Worm (Caenorhabditis elegans): Measurements from ENCODE around the gene Y14H12A.2.

The Y14H12A.2 gene

ce11 chrII:3954018-3954417 is 35.5 kb downstream of the Y14H12A.2 start:
- TF ChIP-seq bed-3 (GFP tag; optimal IDR thresholded peaks at IDR 0.05) = no peak
- no peak for TF ChIP-seq nhr-2 (tag; optimal IDR thresholded peaks at IDR 0.05)
- TF ChIP-seq lsy-2 (tag; optimal IDR thresholded peaks at IDR 0.05) = no peak
- no peak for TF ChIP-seq hlh-1 (tag; optimal IDR thresholded peaks at IDR 0.05)
- TF ChIP-seq ceh-39 (tag; optimal IDR thresholded peaks at IDR 0.05) = no peak
- TF ChIP-seq ceh-83 (GFP tag; optimal IDR thresholded peaks at IDR 0.05) = no peak
- no peak for TF ChIP-seq cnd-1 (tag; optimal IDR thresholded peaks at IDR 0.05)
- no peak for TF ChIP-seq nhr-237 (tag; optimal IDR thresholded peaks at IDR 0.05)
- no peak for TF ChIP-seq M03D4.4 (tag; optimal IDR thresholded peaks at IDR 0.05)
- TF ChIP-seq zip-8 (tag; optimal IDR thresholded peaks at IDR 0.05) = no peak
- no peak for TF ChIP-seq snpc-4 (tag; optimal IDR thresholded peaks at IDR 0.05)
- TF ChIP-seq elt-3 (tag; optimal IDR thresholded peaks at IDR 0.05) = no peak
- no peak for TF ChIP-seq lin-32 (GFP tag; optimal IDR thresholded peaks at IDR 0.05)
- no peak for TF ChIP-seq nhr-76 (tag; optimal IDR thresholded peaks at IDR 0.05)
- TF ChIP-seq elt-1 (tag; optimal IDR thresholded peaks at IDR 0.05; ENCODE audit: borderline replicate concordance, insufficient read depth) = no peak

ce11 chrII:3952967-3953366 is 36.5 kb downstream of the Y14H12A.2 start:
- TF ChIP-seq flh-1 (GFP tag; optimal IDR thresholded peaks at IDR 0.05) (no peak), ces-1 (GFP tag; optimal IDR thresholded peaks at IDR 0.05) (no peak), ceh-43 (GFP tag; optimal IDR thresholded peaks at IDR 0.05) (no peak), elt-3 (tag; optimal IDR thresholded peaks at IDR 0.05) (no peak), unc-39 (tag; optimal IDR thresholded peaks at IDR 0.05) (no peak), cnd-1 (tag; optimal IDR thresholded peaks at IDR 0.05) (no peak), mep-1 (tag; optimal IDR thresholded peaks at IDR 0.05) (no peak), mls-2 (tag; optimal IDR thresholded peaks at IDR 0.05) (no peak), hlh-1 (tag; optimal IDR thresholded peaks at IDR 0.05) (no peak), mab-5 (tag; optimal IDR thresholded peaks at IDR 0.05) (no peak), M03D4.4 (tag; optimal IDR thresholded peaks at IDR 0.05) (no peak)

ce11 chrII:3952368-3952767 is 37.1 kb downstream of the Y14H12A.2 start:
- TF ChIP-seq unc-39 (tag; optimal IDR thresholded peaks at IDR 0.05) = no peak
- no peak for TF ChIP-seq ceh-43 (GFP tag; optimal IDR thresholded peaks at IDR 0.05)
- no peak for TF ChIP-seq mep-1 (tag; optimal IDR thresholded peaks at IDR 0.05)
- TF ChIP-seq lsy-2 (tag; optimal IDR thresholded peaks at IDR 0.05) = no peak
- TF ChIP-seq nhr-12 (tag; optimal IDR thresholded peaks at IDR 0.05) = no peak

- no peak for TF ChIP-seq blmp-1 (tag; optimal IDR thresholded peaks at IDR 0.05)
- no peak for TF ChIP-seq hlh-1 (tag; optimal IDR thresholded peaks at IDR 0.05)
- no peak for TF ChIP-seq sem-2 (GFP tag; optimal IDR thresholded peaks at IDR 0.05)
- TF ChIP-seq nhr-237 (tag; optimal IDR thresholded peaks at IDR 0.05) = no peak
- TF ChIP-seq elt-3 (tag; optimal IDR thresholded peaks at IDR 0.05) = no peak
- TF ChIP-seq cnd-1 (tag; optimal IDR thresholded peaks at IDR 0.05) = no peak
- TF ChIP-seq lin-13 (tag; optimal IDR thresholded peaks at IDR 0.05) = no peak
- no peak for TF ChIP-seq unc-62 (GFP tag; optimal IDR thresholded peaks at IDR 0.05)
- TF ChIP-seq mab-5 (tag; optimal IDR thresholded peaks at IDR 0.05) = no peak
- no peak for TF ChIP-seq lsy-2 (tag; optimal IDR thresholded peaks at IDR 0.05)
- no peak for TF ChIP-seq snpc-4 (tag; optimal IDR thresholded peaks at IDR 0.05)
- no peak for TF ChIP-seq M03D4.4 (tag; optimal IDR thresholded peaks at IDR 0.05)
- TF ChIP-seq ceh-83 (GFP tag; optimal IDR thresholded peaks at IDR 0.05) = no peak
- no peak for TF ChIP-seq ztf-11 (tag; optimal IDR thresholded peaks at IDR 0.05)
- TF ChIP-seq nhr-28 (tag; optimal IDR thresholded peaks at IDR 0.05) = no peak
- no peak for TF ChIP-seq nhr-12 (tag; optimal IDR thresholded peaks at IDR 0.05)
- TF ChIP-seq unc-39 (tag; optimal IDR thresholded peaks at IDR 0.05) = no peak
- TF ChIP-seq nhr-2 (tag; optimal IDR thresholded peaks at IDR 0.05) = no peak
Measured at ce11 chrII:3951354-3951753, 38.1 kb downstream of the Y14H12A.2 start.

- TF ChIP-seq nhr-12 (tag; optimal IDR thresholded peaks at IDR 0.05) = no peak
- TF ChIP-seq mab-5 (tag; optimal IDR thresholded peaks at IDR 0.05) = no peak
- TF ChIP-seq ceh-43 (GFP tag; optimal IDR thresholded peaks at IDR 0.05) = no peak
- no peak for TF ChIP-seq pha-4 (tag; optimal IDR thresholded peaks at IDR 0.05)
- TF ChIP-seq M03D4.4 (tag; optimal IDR thresholded peaks at IDR 0.05) = no peak
- TF ChIP-seq unc-39 (tag; optimal IDR thresholded peaks at IDR 0.05) = no peak
- TF ChIP-seq nhr-28 (tag; optimal IDR thresholded peaks at IDR 0.05) = no peak
- no peak for TF ChIP-seq sem-2 (GFP tag; optimal IDR thresholded peaks at IDR 0.05)
- no peak for TF ChIP-seq ham-2 (GFP tag; optimal IDR thresholded peaks at IDR 0.05)
- TF ChIP-seq snpc-4 (tag; optimal IDR thresholded peaks at IDR 0.05) = no peak
- no peak for TF ChIP-seq hlh-1 (tag; optimal IDR thresholded peaks at IDR 0.05)
- no peak for TF ChIP-seq elt-1 (tag; optimal IDR thresholded peaks at IDR 0.05; ENCODE audit: borderline replicate concordance, insufficient read depth)
- no peak for TF ChIP-seq zip-8 (tag; optimal IDR thresholded peaks at IDR 0.05)
- TF ChIP-seq bed-3 (GFP tag; optimal IDR thresholded peaks at IDR 0.05) = no peak
- TF ChIP-seq cnd-1 (tag; optimal IDR thresholded peaks at IDR 0.05) = no peak
- no peak for TF ChIP-seq mep-1 (tag; optimal IDR thresholded peaks at IDR 0.05)
Measured at ce11 chrII:3950077-3950476, 39.4 kb downstream of the Y14H12A.2 start, which contains the start of gene sea-2. Gene sea-2 (plus strand): TSS chrII:3950377.

All from whole organism, mixed stage, embryonic.